Fruit fly (Drosophila melanogaster): Measurements from ENCODE around the gene CG4766.

The CG4766 gene

DNA sequence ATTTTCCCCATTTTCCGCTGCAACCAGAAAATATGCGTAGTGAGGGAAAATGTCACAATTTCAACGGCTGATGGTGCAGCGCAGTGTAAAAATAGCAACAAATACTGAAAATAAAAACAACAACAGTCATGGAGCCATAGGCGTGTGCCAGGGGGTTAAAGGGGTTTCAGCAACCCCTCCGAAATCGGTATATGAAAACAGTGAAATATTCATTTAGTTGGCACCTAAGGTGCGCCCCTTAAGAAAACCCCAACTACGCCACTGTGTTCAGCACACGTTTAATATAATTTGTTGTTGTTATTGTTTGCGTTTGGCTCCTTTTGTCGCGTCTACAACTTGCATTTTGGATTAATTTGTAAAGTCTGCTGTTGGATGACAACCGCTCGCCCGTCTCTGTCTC, 28.6 kb downstream of the CG4766 start (continued):
- TF ChIP-seq mirr (GFP tag; optimal IDR thresholded peaks at IDR 0.05), result no peak
- no peak for TF ChIP-seq CG2129 (GFP tag; IDR thresholded peaks at IDR 0.05; ENCODE audit: partially characterized antibody)
- no peak for TF ChIP-seq fu2 (GFP tag; optimal IDR thresholded peaks at IDR 0.05)
- no peak for TF ChIP-seq ato (GFP tag; IDR thresholded peaks at IDR 0.05; ENCODE audit: partially characterized antibody)
- no peak for TF ChIP-seq Dll (GFP tag; IDR thresholded peaks at IDR 0.05; ENCODE audit: partially characterized antibody)
- no peak for TF ChIP-seq p53 (GFP tag; optimal IDR thresholded peaks at IDR 0.05)
- no peak for TF ChIP-seq Scr (GFP tag; IDR thresholded peaks at IDR 0.05; ENCODE audit: partially characterized antibody)
- TF ChIP-seq CG3995 (GFP tag; optimal IDR thresholded peaks at IDR 0.05), result no peak
- peak; percentile 40; the same call in 1 of the 2 replicates for TF ChIP-seq Awh (GFP tag; IDR thresholded peaks at IDR 0.05)
- TF ChIP-seq CG5953 (GFP tag; IDR thresholded peaks at IDR 0.05), result 0 out of 2 replicates have a peak, but pooled peaks have one; percentile 17
- TF ChIP-seq Xbp1 (GFP tag; optimal IDR thresholded peaks at IDR 0.05), result peak; percentile 55
- TF ChIP-seq CG13287 (GFP tag; IDR thresholded peaks at IDR 0.05; ENCODE audit: partially characterized antibody), result no peak
- TF ChIP-seq abd-A (tag; optimal IDR thresholded peaks at IDR 0.05), result no peak
- no peak for TF ChIP-seq pros (GFP tag; optimal IDR thresholded peaks at IDR 0.05)
- peak; percentile 1 for TF ChIP-seq CG9727 (GFP tag; optimal IDR thresholded peaks at IDR 0.05)
- no peak for TF ChIP-seq Abd-B (GFP tag; optimal IDR thresholded peaks at IDR 0.05)
- TF ChIP-seq sqz (GFP tag; optimal IDR thresholded peaks at IDR 0.05), result no peak
- no peak for TF ChIP-seq cad (GFP tag; optimal IDR thresholded peaks at IDR 0.05)
- TF ChIP-seq Vsx1 (GFP tag; optimal IDR thresholded peaks at IDR 0.05), result no peak
- peak; percentile 52 for TF ChIP-seq chn (GFP tag; optimal IDR thresholded peaks at IDR 0.05)
- TF ChIP-seq CG18262 (tag; optimal IDR thresholded peaks at IDR 0.05), result peak; percentile 46
- TF ChIP-seq Sox100B (GFP tag; optimal IDR thresholded peaks at IDR 0.05), result no peak
- peak; percentile 77 for TF ChIP-seq CG4360 (GFP tag; IDR thresholded peaks at IDR 0.05)
- TF ChIP-seq CG2120 (GFP tag; optimal IDR thresholded peaks at IDR 0.05), result no peak
- TF ChIP-seq br (optimal IDR thresholded peaks at IDR 0.05), result no peak
- TF ChIP-seq NC2α (GFP tag; optimal IDR thresholded peaks at IDR 0.05), result no peak
- peak; percentile 35 for TF ChIP-seq Atf-2 (GFP tag; optimal IDR thresholded peaks at IDR 0.05)
- TF ChIP-seq CG31365 (tag; optimal IDR thresholded peaks at IDR 0.05), result no peak
- no peak for TF ChIP-seq org-1 (GFP tag; optimal IDR thresholded peaks at IDR 0.05)
- 0 out of 2 replicates have a peak, but pooled peaks have one; percentile 25 for TF ChIP-seq gt (GFP tag; IDR thresholded peaks at IDR 0.05)
- no peak for TF ChIP-seq CG15514 (GFP tag; optimal IDR thresholded peaks at IDR 0.05)
- no peak for TF ChIP-seq CG18599 (GFP tag; optimal IDR thresholded peaks at IDR 0.05)
- peak; percentile 27; the same call in 1 of the 2 replicates for TF ChIP-seq wor (GFP tag; IDR thresholded peaks at IDR 0.05)
- TF ChIP-seq ap (GFP tag; IDR thresholded peaks at IDR 0.05), result 0 out of 2 replicates have a peak, but pooled peaks have one; percentile 43
- 0 out of 3 replicates have a peak, but pooled peaks have one; percentile 43 for TF ChIP-seq CG11456 (GFP tag; IDR thresholded peaks at IDR 0.05)
- TF ChIP-seq BtbVII (GFP tag; optimal IDR thresholded peaks at IDR 0.05), result no peak
- TF ChIP-seq ewg (GFP tag; optimal IDR thresholded peaks at IDR 0.05), result no peak
- no peak for TF ChIP-seq trh (GFP tag; optimal IDR thresholded peaks at IDR 0.05)
- TF ChIP-seq ATbp (GFP tag; optimal IDR thresholded peaks at IDR 0.05), result peak; percentile 41
- peak; percentile 48 for TF ChIP-seq Ptx1 (GFP tag; IDR thresholded peaks at IDR 0.05)
- TF ChIP-seq chinmo (GFP tag; IDR thresholded peaks at IDR 0.05; ENCODE audit: partially characterized antibody), result no peak
- TF ChIP-seq B-H1 (GFP tag; IDR thresholded peaks at IDR 0.05), result no peak
- TF ChIP-seq tll (GFP tag; optimal IDR thresholded peaks at IDR 0.05), result no peak
- no peak for TF ChIP-seq CG4328 (GFP tag; optimal IDR thresholded peaks at IDR 0.05)
- no peak for TF ChIP-seq MESR4 (GFP tag; optimal IDR thresholded peaks at IDR 0.05)
- TF ChIP-seq CG18476 (GFP tag; optimal IDR thresholded peaks at IDR 0.05), result no peak
- TF ChIP-seq h (optimal IDR thresholded peaks at IDR 0.05), result no peak
- TF ChIP-seq CG31388 (GFP tag; optimal IDR thresholded peaks at IDR 0.05), result no peak
- TF ChIP-seq Eip74EF (GFP tag; optimal IDR thresholded peaks at IDR 0.05), result no peak
- no peak for TF ChIP-seq Fer3 (tag; optimal IDR thresholded peaks at IDR 0.05)
- peak; percentile 52 for TF ChIP-seq az2 (GFP tag; optimal IDR thresholded peaks at IDR 0.05)

All from whole organism, embryonic.